Worm (Caenorhabditis elegans): ENCODE data around the gene grl-14.

ce11 chrV:20841484-20841883, 16.1 kb downstream of the grl-14 start:
- TF ChIP-seq B0035.1 (tag; optimal IDR thresholded peaks at IDR 0.05) (no peak), egrh-3 (GFP tag; IDR thresholded peaks at IDR 0.05) (no peak)

Data from whole organism, young adult.